Fruit fly (Drosophila melanogaster) whole organism, embryonic: ENCODE measurements around the gene CG6048.

Experiments used
- CG11695 ChIP-seq: fragments of 200-800 bp; sonication (Bioruptor generic); IDR thresholded peaks from 3 replicates; pipeline ENCODE4 v1.3.6; 2022; ENCODE audit warnings: missing biosample characterization, missing genetic modification characterization
- CG32532 ChIP-seq: fragments of 200-800 bp; sonication (Bioruptor generic); IDR thresholded peaks from 2 replicates; pipeline ENCODE4 v1.3.6; 2022; ENCODE audit warnings: missing biosample characterization, missing genetic modification characterization
- CG7745 ChIP-seq: fragments of 200-800 bp; sonication (Bioruptor generic); optimal IDR thresholded peaks from 2 replicates; lab custom pipeline; 2018; ENCODE audit warnings: missing biosample characterization, mild to moderate bottlenecking, missing genetic modification characterization, moderate library complexity
- Dbx ChIP-seq: fragments of 200-800 bp; sonication (Bioruptor generic); IDR thresholded peaks from 3 replicates; pipeline ENCODE4 v1.3.6; 2022; ENCODE audit warnings: missing biosample characterization, missing genetic modification characterization
- Spps ChIP-seq: fragments of 200-800 bp; sonication (Bioruptor generic); optimal IDR thresholded peaks from 2 replicates; lab custom pipeline; 2018; ENCODE audit warnings: missing biosample characterization, mild to moderate bottlenecking, missing genetic modification characterization
- Tbp ChIP-seq: fragments of >200 bp; optimal IDR thresholded peaks from 2 replicates; lab custom pipeline; 2018; ENCODE audit warnings: missing biosample characterization, missing genetic modification characterization
- nerfin-2 ChIP-seq: fragments of 200-800 bp; sonication (Bioruptor generic); IDR thresholded peaks from 2 replicates; pipeline ENCODE4 v1.3.6; 2022; ENCODE audit warnings: missing biosample characterization, missing genetic modification characterization; ENCODE audit not compliant: partially characterized antibody
- otp ChIP-seq: fragments of 200-800 bp; sonication (Bioruptor generic); IDR thresholded peaks from 3 replicates; pipeline ENCODE4, ENCODE4 v1.3.6; 2022; ENCODE audit warnings: missing biosample characterization, missing genetic modification characterization
- psq ChIP-seq: fragments of 200-800 bp; sonication (Bioruptor generic); optimal IDR thresholded peaks from 2 replicates; lab custom pipeline; 2017; ENCODE audit warnings: missing biosample characterization, missing genetic modification characterization
- row ChIP-seq: fragments of 200-800 bp; sonication (Bioruptor generic); IDR thresholded peaks from 3 replicates; pipeline ENCODE4 v1.3.6; 2022; ENCODE audit warnings: missing biosample characterization, missing genetic modification characterization
- twi ChIP-seq: fragments of 200-800 bp; optimal IDR thresholded peaks from 2 replicates; lab custom pipeline; 2019; ENCODE audit warnings: missing biosample characterization, mild to moderate bottlenecking, missing genetic modification characterization, moderate library complexity
- vvl ChIP-seq: fragments of 200-800 bp; sonication (Bioruptor generic); IDR thresholded peaks from 2 replicates; pipeline ENCODE4 v1.3.6; 2022; ENCODE audit warnings: missing biosample characterization, missing genetic modification characterization

- TF ChIP-seq vvl: peak; percentile 74
- TF ChIP-seq nerfin-2 (GFP tag; lab: Robert Waterston, UW): no peak
- TF ChIP-seq otp (GFP tag; lab: Robert Waterston, UW): peak; percentile 65; the same call in 1 of the 3 replicates
- TF ChIP-seq CG32532: no peak
- TF ChIP-seq Dbx: no peak
- TF ChIP-seq Tbp: no peak
- TF ChIP-seq psq (GFP tag; lab: Kevin White, UChicago): no peak
- no peak for TF ChIP-seq CG7745
- peak; percentile 51 for TF ChIP-seq twi
- no peak for TF ChIP-seq Spps
- TF ChIP-seq row: no peak; the same call in 2 of the 3 replicates
- TF ChIP-seq CG11695 (GFP tag; lab: Robert Waterston, UW): peak; percentile 43; the same call in 1 of the 3 replicates
These were observed 15.8 kb downstream of the CG6048 start for dm6 chrX:5968094-5968723.
